Fruit fly (Drosophila melanogaster): ENCODE data around the gene CG15468.

DNA sequence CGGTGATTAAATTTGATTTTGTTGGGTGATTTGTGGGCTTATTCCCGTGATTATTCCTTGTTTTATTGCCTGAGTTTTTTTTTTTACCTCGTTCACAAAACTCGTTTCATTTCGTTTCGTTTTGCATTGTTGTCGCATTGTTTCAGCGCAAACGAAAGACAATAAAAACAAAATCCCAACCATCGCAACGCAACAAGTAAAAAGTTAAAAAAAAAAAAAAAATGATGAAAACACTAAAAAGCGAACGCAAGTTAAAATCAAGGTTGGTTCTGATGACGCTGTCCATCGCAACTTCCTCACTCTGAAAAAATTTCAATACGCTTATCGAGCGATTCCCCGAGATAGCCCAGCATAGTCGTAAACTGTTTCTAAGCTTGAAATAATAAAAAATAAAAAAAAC lies 19.4 kb downstream of the CG15468 start:
- TF ChIP-seq kay (GFP tag; ENCODE audit: borderline replicate concordance) = no peak
- TF ChIP-seq Clk (GFP tag; optimal IDR thresholded peaks at IDR 0.05) = no peak
- no peak for TF ChIP-seq CG7045 (GFP tag; optimal IDR thresholded peaks at IDR 0.05)
